Worm (Caenorhabditis elegans) whole organism, L2 larva: Measurements from ENCODE around the gene T21D9.2.

ENCODE experiments used
- C34F6.9 ChIP-seq: fragments of 150-350 bp; optimal IDR thresholded peaks from 2 replicates; lab custom pipeline; 2014; ENCODE audit warnings: missing biosample characterization, missing genetic modification characterization
- R02D3.7 ChIP-seq: fragments of 150-350 bp; optimal IDR thresholded peaks from 2 replicates; lab custom pipeline; 2014; ENCODE audit warnings: missing biosample characterization, missing genetic modification characterization
- Y55F3AM.14 ChIP-seq: fragments of 200-800 bp; sonication (Bioruptor generic); optimal IDR thresholded peaks from 2 replicates; lab custom pipeline; 2018; ENCODE audit warnings: mild to moderate bottlenecking, missing genetic modification characterization, missing compliant biosample characterization
- ZK546.5 ChIP-seq: sonication (generic microtip); optimal IDR thresholded peaks from 2 replicates; lab custom pipeline; 2017; ENCODE audit warnings: missing biosample characterization, missing genetic modification characterization
- aly-2 ChIP-seq: fragments of 150-350 bp; optimal IDR thresholded peaks from 2 replicates; lab custom pipeline; 2014; ENCODE audit warnings: missing biosample characterization, missing genetic modification characterization
- blmp-1 ChIP-seq: sonication (generic microtip); optimal IDR thresholded peaks from 2 replicates; lab custom pipeline; 2017; ENCODE audit warnings: missing genetic modification characterization, mild to moderate bottlenecking, missing compliant biosample characterization, antibody characterized with exemption, moderate library complexity; ENCODE audit not compliant: insufficient read depth
- ceh-16 ChIP-seq: fragments of 150-350 bp; optimal IDR thresholded peaks from 2 replicates; lab custom pipeline; 2014; ENCODE audit warnings: missing biosample characterization, missing genetic modification characterization
- crh-2 ChIP-seq: sonication (generic microtip); optimal IDR thresholded peaks from 2 replicates; lab custom pipeline; 2017; ENCODE audit warnings: missing biosample characterization, missing genetic modification characterization
- dmd-4 ChIP-seq: sonication (generic microtip); optimal IDR thresholded peaks from 2 replicates; lab custom pipeline; 2017; ENCODE audit warnings: missing biosample characterization, missing genetic modification characterization
- egl-27 ChIP-seq: sonication (generic microtip); optimal IDR thresholded peaks from 3 replicates; lab custom pipeline; 2017; ENCODE audit warnings: missing biosample characterization, missing genetic modification reagents, missing genetic modification characterization
- elt-1 ChIP-seq: fragments of 150-350 bp; optimal IDR thresholded peaks from 2 replicates; lab custom pipeline; 2014; ENCODE audit warnings: missing biosample characterization, missing genetic modification characterization
- fos-1 ChIP-seq: fragments of 150-350 bp; optimal IDR thresholded peaks from 2 replicates; lab custom pipeline; 2014; ENCODE audit warnings: missing biosample characterization, missing genetic modification characterization
- gmeb-1 ChIP-seq: fragments of 150-350 bp; optimal IDR thresholded peaks from 2 replicates; lab custom pipeline; 2014; ENCODE audit warnings: missing biosample characterization, missing genetic modification characterization
- lin-11 ChIP-seq: fragments of 150-350 bp; sonication (generic microtip); optimal IDR thresholded peaks from 2 replicates; lab custom pipeline; 2014; ENCODE audit warnings: missing biosample characterization, missing genetic modification characterization, inconsistent platforms, mixed read lengths
- lin-13 ChIP-seq: fragments of 150-350 bp; optimal IDR thresholded peaks from 2 replicates; lab custom pipeline; 2014; ENCODE audit warnings: missing biosample characterization, missing genetic modification reagents, missing genetic modification characterization
- lsy-2 ChIP-seq, 2 experiments: fragments of 150-350 bp in 1 of 2; sonication (generic microtip) in 1 of 2; optimal IDR thresholded peaks; 2 replicates each; lab custom pipeline; 2014 to 2017; ENCODE audit warnings: missing biosample characterization in 2 of 2, missing genetic modification characterization in 2 of 2
- mab-5 ChIP-seq: fragments of 150-350 bp; optimal IDR thresholded peaks from 2 replicates; lab custom pipeline; 2014; ENCODE audit warnings: missing biosample characterization, missing genetic modification characterization
- mdl-1 ChIP-seq, 2 experiments: fragments of 150-350 bp in 1 of 2; sonication (generic microtip) in 1 of 2; optimal IDR thresholded peaks; 2 replicates each; lab custom pipeline; 2017; ENCODE audit warnings: missing biosample characterization in 2 of 2, missing genetic modification characterization in 2 of 2
- nhr-12 ChIP-seq: fragments of 150-350 bp; optimal IDR thresholded peaks from 2 replicates; lab custom pipeline; 2014; ENCODE audit warnings: missing biosample characterization, missing genetic modification characterization
- nhr-23 ChIP-seq: fragments of 150-350 bp; optimal IDR thresholded peaks from 2 replicates; lab custom pipeline; 2014; ENCODE audit warnings: missing biosample characterization, missing genetic modification reagents, missing genetic modification characterization
- nhr-6 ChIP-seq: fragments of 150-350 bp; optimal IDR thresholded peaks from 2 replicates; lab custom pipeline; 2014; ENCODE audit warnings: missing biosample characterization, missing genetic modification characterization
- sem-4 ChIP-seq: fragments of 150-350 bp; optimal IDR thresholded peaks from 2 replicates; lab custom pipeline; 2014; ENCODE audit warnings: missing biosample characterization, missing genetic modification reagents, missing genetic modification characterization
- skn-1 ChIP-seq: sonication (generic microtip); optimal IDR thresholded peaks from 2 replicates; lab custom pipeline; 2017; ENCODE audit warnings: missing biosample characterization, missing genetic modification characterization
- sma-3 ChIP-seq: sonication (generic microtip); optimal IDR thresholded peaks from 2 replicates; lab custom pipeline; 2016; ENCODE audit warnings: missing genetic modification reagents, missing genetic modification characterization, missing compliant biosample characterization
- sma-9 ChIP-seq, 2 experiments: fragments of 150-350 bp in 1 of 2; sonication (generic microtip) in 1 of 2; optimal IDR thresholded peaks; 2 replicates each; lab custom pipeline; 2014 to 2016; ENCODE audit warnings: missing genetic modification characterization in 2 of 2, mild to moderate bottlenecking in 1 of 2, missing biosample characterization in 1 of 2, missing compliant biosample characterization in 1 of 2, missing genetic modification reagents in 1 of 2, moderate library complexity in 1 of 2
- unc-39 ChIP-seq: fragments of 150-350 bp; optimal IDR thresholded peaks from 2 replicates; lab custom pipeline; 2014; ENCODE audit warnings: missing biosample characterization, missing genetic modification characterization
- unc-55 ChIP-seq: fragments of 150-350 bp; sonication (generic microtip); optimal IDR thresholded peaks from 3 replicates; lab custom pipeline; 2014; ENCODE audit warnings: missing biosample characterization, missing genetic modification reagents, missing genetic modification characterization
- unc-62 ChIP-seq: fragments of 150-350 bp; optimal IDR thresholded peaks from 2 replicates; lab custom pipeline; 2014; ENCODE audit warnings: missing biosample characterization, missing genetic modification reagents, missing genetic modification characterization
- zag-1 ChIP-seq: fragments of 150-350 bp; optimal IDR thresholded peaks from 2 replicates; lab custom pipeline; 2014; ENCODE audit warnings: missing biosample characterization, missing genetic modification characterization
- ztf-11 ChIP-seq: sonication (generic microtip); optimal IDR thresholded peaks from 2 replicates; lab custom pipeline; 2017; ENCODE audit warnings: missing biosample characterization, missing genetic modification characterization
- ztf-4 ChIP-seq: fragments of 150-350 bp; optimal IDR thresholded peaks from 2 replicates; lab custom pipeline; 2014; ENCODE audit warnings: missing biosample characterization, missing genetic modification characterization

T21D9.2 gene

DNA sequence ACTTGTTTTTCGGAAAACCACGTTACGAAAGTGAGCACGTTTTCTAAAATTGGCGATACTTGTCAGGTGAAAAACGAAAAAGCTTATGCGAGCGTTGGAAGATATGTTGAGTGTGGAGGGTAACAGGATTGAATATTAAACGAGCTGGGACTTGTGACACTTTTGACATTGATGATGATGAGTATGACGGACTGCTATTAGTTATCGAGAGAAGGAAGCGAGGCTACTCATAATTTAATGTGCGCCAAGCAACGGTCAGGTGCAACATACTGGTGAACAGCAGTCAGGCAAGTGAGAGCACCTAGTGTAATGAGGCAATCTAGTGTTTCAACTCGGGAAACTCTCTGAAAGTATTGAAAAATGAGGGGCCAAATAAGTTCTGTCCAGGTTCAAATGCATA lies 46.5 kb downstream of the T21D9.2 start:
- no peak for TF ChIP-seq unc-39 (tag; lab: Kevin White, UChicago)
- TF ChIP-seq aly-2, result no peak
- TF ChIP-seq nhr-6 (tag; lab: Kevin White, UChicago), result no peak
- no peak for TF ChIP-seq lsy-2 (tag; optimal IDR thresholded peaks at IDR 0.05; lab: Kevin White, UChicago)
- no peak for TF ChIP-seq sem-4 (tag; lab: Kevin White, UChicago)
- no peak for TF ChIP-seq R02D3.7
- no peak for TF ChIP-seq ceh-16 (tag; lab: Kevin White, UChicago)

DNA sequence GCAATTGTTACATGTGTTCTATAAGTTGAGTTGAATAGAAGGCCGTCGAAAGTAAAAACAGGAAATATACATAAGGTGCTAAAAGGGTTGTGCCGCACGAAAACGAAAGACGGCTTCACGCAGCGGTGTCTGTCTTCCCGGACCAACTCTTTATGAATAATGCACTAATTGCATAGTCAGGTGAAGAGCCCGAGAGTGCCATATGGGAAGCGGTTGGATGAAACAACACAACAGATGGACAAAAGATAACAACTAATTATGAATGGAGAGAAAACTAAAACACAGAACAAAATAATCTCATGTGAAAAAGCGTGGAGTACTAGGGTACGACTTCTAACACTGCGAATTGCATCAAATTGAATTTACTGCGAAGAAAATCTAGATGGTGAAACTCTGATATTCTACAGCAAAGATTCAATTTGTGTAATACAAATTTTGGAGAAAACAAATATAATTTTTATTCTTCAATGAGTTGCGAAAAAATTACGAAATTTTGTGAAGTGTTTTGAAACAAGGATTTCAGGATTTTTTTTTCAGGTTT lies 47.8 kb downstream of the T21D9.2 start:
- TF ChIP-seq sma-9 (GFP tag; optimal IDR thresholded peaks at IDR 0.05; lab: Kevin White, UChicago) (no peak), sma-9 (tag; optimal IDR thresholded peaks at IDR 0.05; lab: Kevin White, UChicago) (no peak), unc-62 (no peak), nhr-6 (tag; lab: Kevin White, UChicago) (no peak), sma-3 (no peak), fos-1 (no peak), egl-27 (tag; lab: Kevin White, UChicago) (no peak), lsy-2 (tag; optimal IDR thresholded peaks at IDR 0.05; lab: Kevin White, UChicago) (no peak), elt-1 (no peak), zag-1 (tag; lab: Kevin White, UChicago) (no peak), ceh-16 (tag; lab: Kevin White, UChicago) (no peak), aly-2 (no peak), unc-55 (GFP tag; lab: Kevin White, UChicago) (no peak), ZK546.5 (no peak), gmeb-1 (no peak), lin-11 (tag; lab: Kevin White, UChicago) (no peak), blmp-1 (tag; lab: Kevin White, UChicago) (no peak), nhr-12 (tag; lab: Kevin White, UChicago) (no peak), Y55F3AM.14 (GFP tag; lab: Kevin White, UChicago) (no peak)

DNA sequence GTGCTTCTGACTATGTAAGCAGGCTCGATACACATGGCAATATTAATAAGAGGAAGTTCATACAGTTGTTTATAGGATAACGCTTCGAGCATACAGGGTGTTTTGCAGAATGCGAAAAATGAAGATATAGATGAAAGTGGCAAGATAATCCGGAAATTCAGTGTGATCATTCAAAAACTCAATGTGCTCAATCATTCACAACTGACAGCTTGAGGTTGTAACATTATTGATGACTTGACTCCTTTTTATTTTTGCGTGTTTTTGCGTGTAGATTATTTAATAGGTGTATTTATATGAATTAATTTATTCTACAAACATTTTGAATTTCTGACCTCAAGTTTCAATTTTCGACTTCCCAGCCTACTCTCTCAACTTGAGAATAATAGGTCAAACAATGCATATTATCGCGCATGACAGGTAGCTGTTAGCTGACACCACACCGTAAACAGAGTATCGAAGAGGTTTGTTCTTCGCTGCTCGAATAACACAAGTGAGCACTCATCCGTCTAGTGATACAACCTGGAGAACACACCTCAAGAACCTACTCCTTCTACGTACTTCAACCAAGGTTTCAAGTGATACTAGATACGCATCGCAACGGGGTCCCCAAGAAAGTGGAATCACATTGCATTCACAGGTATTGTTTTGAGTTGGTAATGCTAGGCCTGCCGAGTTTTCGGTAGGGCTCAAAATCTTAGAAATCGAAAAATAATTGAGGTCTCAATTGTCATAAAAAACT lies 49.3 kb downstream of the T21D9.2 start:
- TF ChIP-seq zag-1 (tag; lab: Kevin White, UChicago), result no peak
- TF ChIP-seq unc-39 (tag; lab: Kevin White, UChicago), result no peak
- TF ChIP-seq ceh-16 (tag; lab: Kevin White, UChicago), result no peak
- TF ChIP-seq lin-13 (GFP tag; lab: Kevin White, UChicago), result no peak
- no peak for TF ChIP-seq lsy-2 (tag; optimal IDR thresholded peaks at IDR 0.05; lab: Kevin White, UChicago)
- no peak for TF ChIP-seq ZK546.5
- TF ChIP-seq crh-2, result no peak
- TF ChIP-seq R02D3.7, result no peak
- no peak for TF ChIP-seq C34F6.9 (tag; lab: Kevin White, UChicago)
- no peak for TF ChIP-seq nhr-23 (tag; lab: Kevin White, UChicago)
- no peak for TF ChIP-seq ztf-11 (tag; lab: Kevin White, UChicago)
- no peak for TF ChIP-seq dmd-4
- no peak for TF ChIP-seq lin-11 (tag; lab: Kevin White, UChicago)
- TF ChIP-seq mdl-1 (tag; optimal IDR thresholded peaks at IDR 0.05; lab: Kevin White, UChicago), result no peak
- TF ChIP-seq skn-1 (tag; lab: Kevin White, UChicago), result no peak
- TF ChIP-seq sem-4 (tag; lab: Kevin White, UChicago), result no peak
- no peak for TF ChIP-seq unc-55 (GFP tag; lab: Kevin White, UChicago)

DNA sequence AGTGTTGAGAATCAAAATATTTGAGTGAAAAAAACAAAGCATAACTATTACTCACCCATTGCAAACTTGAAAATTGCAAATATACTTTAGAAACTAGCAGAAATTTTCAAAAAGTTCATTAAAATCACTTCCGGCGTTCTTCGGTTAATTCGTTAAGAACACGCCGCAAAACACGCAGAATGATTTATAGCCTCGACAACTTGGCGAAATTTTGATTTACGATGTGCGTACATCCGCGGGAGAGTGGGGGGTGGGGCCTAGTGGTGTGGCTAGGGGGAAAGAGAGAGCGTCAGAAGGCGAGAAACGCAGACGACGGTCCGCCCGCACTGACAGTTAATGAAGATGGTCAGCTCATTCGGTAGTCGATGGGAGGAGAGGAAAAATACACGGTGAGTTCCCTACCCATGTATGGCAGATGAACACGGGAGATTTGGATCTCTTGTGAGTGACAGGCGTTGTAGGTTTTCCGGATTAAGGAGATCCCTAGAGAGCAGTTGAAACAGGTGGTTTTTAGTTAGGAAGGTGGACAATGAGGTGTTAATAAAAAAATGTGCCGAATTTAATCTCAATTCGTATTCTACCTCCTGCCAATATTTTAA lies 50.5 kb downstream of the T21D9.2 start, which contains the start of gene igcm-4:
Gene igcm-4, minus strand, starts transcription at position 237 of the 599 bp plus-strand sequence.
- peak; percentile 30 for TF ChIP-seq unc-55 (GFP tag; lab: Kevin White, UChicago)
- TF ChIP-seq ztf-4 (tag; lab: Kevin White, UChicago), result no peak
- peak; percentile 39 for TF ChIP-seq ceh-16 (tag; lab: Kevin White, UChicago)
- no peak for TF ChIP-seq unc-39 (tag; lab: Kevin White, UChicago)
- no peak for TF ChIP-seq crh-2
- TF ChIP-seq mab-5, result peak; percentile 96
